Fruit fly (Drosophila melanogaster): Measurements from ENCODE around the gene betaTub85D.

dm6 chr3R:9401127-9401603 is 8.9 kb downstream of the betaTub85D start, which contains the start of the genes RpL34b and CG8132:
- TF ChIP-seq kay (GFP tag; ENCODE audit: borderline replicate concordance) (no peak), CG11617 (GFP tag; optimal IDR thresholded peaks at IDR 0.05) (peak; percentile 97), CG5204 (GFP tag; optimal IDR thresholded peaks at IDR 0.05) (peak; percentile 96), pad (GFP tag; optimal IDR thresholded peaks at IDR 0.05) (peak; percentile 91), CG12768 (GFP tag; optimal IDR thresholded peaks at IDR 0.05) (peak; percentile 95), Crg-1 (GFP tag; optimal IDR thresholded peaks at IDR 0.05) (peak; percentile 97), cic (GFP tag; optimal IDR thresholded peaks at IDR 0.05) (peak; percentile 88), CG33017 (tag; optimal IDR thresholded peaks at IDR 0.05) (peak; percentile 97), CG7045 (GFP tag; optimal IDR thresholded peaks at IDR 0.05) (peak; percentile 95), cnc (optimal IDR thresholded peaks at IDR 0.05) (no peak), Mnt (GFP tag; optimal IDR thresholded peaks at IDR 0.05) (peak; percentile 100), CG7101 (tag; optimal IDR thresholded peaks at IDR 0.05) (peak; percentile 98)

Data from whole organism, adult.